Worm (Caenorhabditis elegans) whole organism, mixed stage, embryonic: ENCODE data around the gene set-31.

Source experiments
- unc-39 ChIP-seq: fragments of 150-350 bp; optimal IDR thresholded peaks from 2 replicates; lab custom pipeline; 2014; ENCODE audit warnings: missing biosample characterization, missing genetic modification characterization
- ztf-11 ChIP-seq: fragments of 150-350 bp; optimal IDR thresholded peaks from 2 replicates; lab custom pipeline; 2014; ENCODE audit warnings: missing biosample characterization, missing genetic modification characterization

DNA sequence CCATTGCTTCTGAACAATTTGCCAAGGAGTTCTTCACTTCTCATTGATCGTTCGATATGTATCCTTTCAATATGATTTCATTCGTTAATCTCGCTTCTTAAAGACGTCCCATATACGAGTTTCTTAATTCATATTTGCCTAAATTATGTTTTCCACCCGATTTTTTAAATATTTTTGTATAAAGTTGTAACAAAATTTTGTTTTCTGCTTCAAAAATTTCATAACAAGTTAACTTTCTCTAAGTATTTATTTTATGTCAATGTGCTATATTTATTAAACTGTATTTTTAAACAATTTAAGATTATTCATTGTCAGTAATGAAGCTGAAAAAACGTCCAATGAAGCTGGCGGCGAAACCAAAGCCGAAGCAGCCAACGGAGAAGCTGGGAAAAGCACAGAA lies 31.7 kb downstream of the set-31 start, which contains the start of gene F23B12.7:
- TF ChIP-seq unc-39 = no peak
- no peak for TF ChIP-seq ztf-11 (tag; lab: Kevin White, UChicago)
